Worm (Caenorhabditis elegans) whole organism, L3 larva: Measurements from ENCODE around the gene coh-3.

Source experiments
- ama-1 ChIP-seq: fragments of 150-350 bp; optimal IDR thresholded peaks from 2 replicates; lab custom pipeline; 2018
- ceh-82 ChIP-seq: fragments of 150-350 bp; optimal IDR thresholded peaks from 2 replicates; lab custom pipeline; 2014; ENCODE audit warnings: missing biosample characterization, missing genetic modification characterization
- egl-5 ChIP-seq: fragments of 150-350 bp; optimal IDR thresholded peaks from 2 replicates; lab custom pipeline; 2017; ENCODE audit warnings: missing biosample characterization, missing genetic modification reagents, missing genetic modification characterization, inconsistent platforms
- fkh-10 ChIP-seq: sonication (generic microtip); optimal IDR thresholded peaks from 2 replicates; lab custom pipeline; 2017; ENCODE audit warnings: missing biosample characterization, missing genetic modification reagents, missing genetic modification characterization
- fos-1 ChIP-seq: fragments of 150-350 bp; optimal IDR thresholded peaks from 2 replicates; lab custom pipeline; 2014; ENCODE audit warnings: missing biosample characterization, missing genetic modification characterization
- jun-1 ChIP-seq: fragments of 150-350 bp; optimal IDR thresholded peaks from 2 replicates; lab custom pipeline; 2014; ENCODE audit warnings: missing biosample characterization, missing genetic modification reagents, missing genetic modification characterization
- nhr-237 ChIP-seq: fragments of 150-350 bp; optimal IDR thresholded peaks from 2 replicates; lab custom pipeline; 2014; ENCODE audit warnings: missing biosample characterization, missing genetic modification characterization
- tbx-2 ChIP-seq: sonication (generic microtip); optimal IDR thresholded peaks from 2 replicates; lab custom pipeline; 2016; ENCODE audit warnings: mild to moderate bottlenecking, missing genetic modification characterization, missing compliant biosample characterization
- unc-39 ChIP-seq: sonication (generic microtip); optimal IDR thresholded peaks from 4 replicates; lab custom pipeline; 2017; ENCODE audit warnings: missing biosample characterization, missing genetic modification characterization
- unc-62 ChIP-seq: fragments of 150-350 bp; sonication (generic microtip); optimal IDR thresholded peaks from 4 replicates; lab custom pipeline; 2014; ENCODE audit warnings: missing biosample characterization, missing genetic modification reagents, missing genetic modification characterization

ce11 chrV:14409905-14410304 lies 47.3 kb upstream of the coh-3 start:
- TF ChIP-seq unc-62 (GFP tag; lab: Kevin White, UChicago) = no peak
- no peak for TF ChIP-seq unc-39
- TF ChIP-seq egl-5 = no peak
- no peak for TF ChIP-seq fkh-10 (GFP tag; lab: Kevin White, UChicago)
- no peak for TF ChIP-seq nhr-237
- no peak for TF ChIP-seq fos-1
- TF ChIP-seq jun-1 = no peak
- no peak for TF ChIP-seq ceh-82
- no peak for TF ChIP-seq ama-1 (lab: Kevin White, UChicago)
- no peak for TF ChIP-seq tbx-2
